Worm (Caenorhabditis elegans) whole organism, L3 larva: ENCODE results near the gene srxa-18.

ENCODE experiments used
- elt-1 ChIP-seq: fragments of 150-350 bp; optimal IDR thresholded peaks from 2 replicates; lab custom pipeline; 2014; ENCODE audit warnings: missing biosample characterization, missing genetic modification characterization
- elt-2 ChIP-seq: sonication (generic microtip); optimal IDR thresholded peaks from 2 replicates; lab custom pipeline; 2016; ENCODE audit warnings: missing genetic modification reagents, mild to moderate bottlenecking, missing genetic modification characterization, missing compliant biosample characterization
- elt-3 ChIP-seq, 3 experiments: fragments of 150-350 bp in 1 of 3; sonication (generic microtip) in 2 of 3; optimal IDR thresholded peaks; 2 replicates in 2 of 3; 4 replicates in 1 of 3; lab custom pipeline; 2014 to 2017; ENCODE audit warnings: missing biosample characterization in 3 of 3, missing genetic modification characterization in 3 of 3
- fkh-10 ChIP-seq: sonication (generic microtip); optimal IDR thresholded peaks from 2 replicates; lab custom pipeline; 2017; ENCODE audit warnings: missing biosample characterization, missing genetic modification reagents, missing genetic modification characterization
- fos-1 ChIP-seq: fragments of 150-350 bp; optimal IDR thresholded peaks from 2 replicates; lab custom pipeline; 2014; ENCODE audit warnings: missing biosample characterization, missing genetic modification characterization
- jun-1 ChIP-seq: fragments of 150-350 bp; optimal IDR thresholded peaks from 2 replicates; lab custom pipeline; 2014; ENCODE audit warnings: missing biosample characterization, missing genetic modification reagents, missing genetic modification characterization
- nhr-237 ChIP-seq: fragments of 150-350 bp; optimal IDR thresholded peaks from 2 replicates; lab custom pipeline; 2014; ENCODE audit warnings: missing biosample characterization, missing genetic modification characterization
- ztf-11 ChIP-seq: fragments of 150-350 bp; optimal IDR thresholded peaks from 2 replicates; lab custom pipeline; 2014; ENCODE audit warnings: missing biosample characterization, missing genetic modification characterization

DNA sequence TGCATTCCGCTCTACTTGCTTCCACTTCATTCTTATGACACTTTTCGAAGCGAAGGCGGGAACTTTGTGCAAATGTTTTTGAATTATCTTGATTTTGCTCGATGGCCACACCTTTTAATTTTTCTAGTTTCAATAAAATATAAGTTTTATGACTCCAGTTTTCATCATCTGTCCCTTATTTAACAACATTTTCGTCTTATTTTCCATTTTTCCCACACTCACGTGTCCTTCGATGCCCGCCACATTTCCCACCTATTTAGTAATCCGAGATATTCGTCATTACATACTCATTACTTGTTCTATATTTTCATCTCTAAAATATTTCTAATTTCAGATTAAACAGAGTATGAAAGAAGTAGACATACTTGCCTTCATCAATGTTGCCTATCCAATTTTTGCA lies 26.4 kb downstream of the srxa-18 start, which contains the start of gene srd-49:
- TF ChIP-seq elt-2 (tag; lab: Kevin White, UChicago) (no peak), fkh-10 (GFP tag; lab: Kevin White, UChicago) (no peak), ztf-11 (tag; lab: Kevin White, UChicago) (no peak), nhr-237 (tag; lab: Kevin White, UChicago) (no peak), elt-3 (tag; optimal IDR thresholded peaks at IDR 0.05; lab: Kevin White, UChicago) (no peak), elt-1 (tag; lab: Kevin White, UChicago) (no peak), jun-1 (tag; lab: Kevin White, UChicago) (no peak), fos-1 (tag; lab: Kevin White, UChicago) (no peak)
